Fruit fly (Drosophila melanogaster) whole organism, prepupa: ENCODE data around the gene CG5282.
A peak's percentile ranks its signal among the peaks of the same experiment; 100 is the strongest.

Experiments used
- Blimp-1 ChIP-seq: fragments of 200-800 bp; sonication (Bioruptor generic); optimal IDR thresholded peaks from 3 replicates; lab custom pipeline; 2017; ENCODE audit warnings: missing biosample characterization, missing genetic modification characterization, mild to moderate bottlenecking, moderate library complexity, missing genetic modification reagents
- CG10631 ChIP-seq: fragments of 200-800 bp; sonication (Bioruptor generic); optimal IDR thresholded peaks from 2 replicates; lab custom pipeline; 2016; ENCODE audit warnings: missing biosample characterization, missing genetic modification characterization
- CG11762 ChIP-seq: fragments of 200-800 bp; sonication (Bioruptor generic); optimal IDR thresholded peaks from 3 replicates; lab custom pipeline; 2016; ENCODE audit warnings: missing biosample characterization, missing genetic modification characterization; ENCODE audit not compliant: insufficient read depth
- CG3032 ChIP-seq: fragments of 200-800 bp; optimal IDR thresholded peaks from 2 replicates; lab custom pipeline; 2019; ENCODE audit warnings: missing biosample characterization, mild to moderate bottlenecking, missing genetic modification characterization, moderate library complexity
- CG31627 ChIP-seq: fragments of 200-800 bp; sonication (Bioruptor generic); optimal IDR thresholded peaks from 3 replicates; lab custom pipeline; 2016; ENCODE audit warnings: missing biosample characterization, missing genetic modification characterization
- CG34406 ChIP-seq: fragments of 200-800 bp; sonication (Bioruptor generic); optimal IDR thresholded peaks from 3 replicates; lab custom pipeline; 2016; ENCODE audit warnings: missing biosample characterization, missing genetic modification characterization
- CG3919 ChIP-seq: fragments of 200-800 bp; sonication (Bioruptor generic); optimal IDR thresholded peaks from 3 replicates; lab custom pipeline; 2016; ENCODE audit warnings: missing biosample characterization, missing genetic modification characterization
- CG4318 ChIP-seq: fragments of 200-800 bp; sonication (Bioruptor generic); optimal IDR thresholded peaks from 3 replicates; lab custom pipeline; 2017; ENCODE audit warnings: missing biosample characterization, mild to moderate bottlenecking, missing genetic modification characterization
- CG6163 ChIP-seq: fragments of 200-800 bp; sonication (Bioruptor generic); IDR thresholded peaks from 3 replicates; pipeline ENCODE4 v1.3.6; 2022; ENCODE audit warnings: missing biosample characterization, missing genetic modification characterization
- CG6276 ChIP-seq: fragments of 200-800 bp; sonication (Bioruptor generic); optimal IDR thresholded peaks from 2 replicates; lab custom pipeline; 2017; ENCODE audit warnings: missing biosample characterization, mild to moderate bottlenecking, missing genetic modification characterization
- CG6792 ChIP-seq: fragments of 200-800 bp; sonication (Bioruptor generic); optimal IDR thresholded peaks from 3 replicates; lab custom pipeline; 2016; ENCODE audit warnings: missing biosample characterization, missing genetic modification characterization
- CG8119 ChIP-seq: fragments of 200-800 bp; sonication (Bioruptor generic); IDR thresholded peaks from 3 replicates; pipeline ENCODE4 v1.3.6; 2022; ENCODE audit warnings: missing biosample characterization, missing genetic modification characterization
- Eip75B ChIP-seq: fragments of 200-800 bp; sonication (Bioruptor generic); optimal IDR thresholded peaks from 3 replicates; lab custom pipeline; 2016; ENCODE audit warnings: missing biosample characterization, missing genetic modification characterization
- Eip93F ChIP-seq: fragments of 200-800 bp; sonication (Bioruptor generic); optimal IDR thresholded peaks from 2 replicates; lab custom pipeline; 2016; ENCODE audit warnings: missing biosample characterization, mild to moderate bottlenecking, missing genetic modification characterization
- Ets96B ChIP-seq: fragments of 200-800 bp; optimal IDR thresholded peaks from 2 replicates; lab custom pipeline; 2019; ENCODE audit warnings: missing biosample characterization, mild to moderate bottlenecking, missing genetic modification characterization, moderate library complexity
- Hr4 ChIP-seq: fragments of 200-800 bp; sonication (Bioruptor generic); optimal IDR thresholded peaks from 3 replicates; lab custom pipeline; 2016; ENCODE audit warnings: missing biosample characterization, missing genetic modification characterization
- Lpt ChIP-seq: fragments of 200-800 bp; sonication (Bioruptor generic); optimal IDR thresholded peaks from 3 replicates; lab custom pipeline; 2016; ENCODE audit warnings: missing biosample characterization, missing genetic modification characterization
- OdsH ChIP-seq: fragments of 200-800 bp; sonication (Bioruptor generic); optimal IDR thresholded peaks from 3 replicates; lab custom pipeline; 2016; ENCODE audit warnings: missing biosample characterization, missing genetic modification characterization
- Smox ChIP-seq: fragments of 200-800 bp; sonication (Bioruptor generic); optimal IDR thresholded peaks from 3 replicates; lab custom pipeline; 2016; ENCODE audit warnings: missing biosample characterization, missing genetic modification characterization
- Sox14 ChIP-seq: fragments of 200-800 bp; sonication (Bioruptor generic); optimal IDR thresholded peaks from 3 replicates; lab custom pipeline; 2016; ENCODE audit warnings: missing biosample characterization, missing genetic modification characterization
- Sox15 ChIP-seq: fragments of 200-800 bp; sonication (Bioruptor generic); optimal IDR thresholded peaks from 3 replicates; lab custom pipeline; 2016; ENCODE audit warnings: missing biosample characterization, missing genetic modification characterization
- esn ChIP-seq: fragments of 200-800 bp; sonication (Bioruptor generic); optimal IDR thresholded peaks from 2 replicates; lab custom pipeline; 2016; ENCODE audit warnings: missing biosample characterization, mild to moderate bottlenecking, missing genetic modification characterization, moderate library complexity
- fkh ChIP-seq: fragments of 200-800 bp; sonication (Bioruptor generic); optimal IDR thresholded peaks from 3 replicates; lab custom pipeline; 2017; ENCODE audit warnings: missing biosample characterization, mild to moderate bottlenecking, missing genetic modification characterization, moderate library complexity
- lz ChIP-seq: fragments of 200-800 bp; sonication (Bioruptor generic); optimal IDR thresholded peaks from 3 replicates; lab custom pipeline; 2016; ENCODE audit warnings: missing biosample characterization, missing genetic modification characterization
- net ChIP-seq: fragments of 200-800 bp; sonication (Bioruptor generic); optimal IDR thresholded peaks from 3 replicates; lab custom pipeline; 2016; ENCODE audit warnings: missing biosample characterization, missing genetic modification characterization
- pdm3 ChIP-seq: fragments of 200-800 bp; sonication (Bioruptor generic); optimal IDR thresholded peaks from 3 replicates; lab custom pipeline; 2016; ENCODE audit warnings: missing biosample characterization, missing genetic modification characterization
- salr ChIP-seq, 2 experiments: fragments of 200-800 bp; sonication (Bioruptor generic); optimal IDR thresholded peaks; 3 replicates each; lab custom pipeline; 2016 to 2018; ENCODE audit warnings: missing biosample characterization in 2 of 2, missing genetic modification characterization in 2 of 2, mild to moderate bottlenecking in 1 of 2
- spab ChIP-seq: fragments of 200-800 bp; sonication (Bioruptor generic); optimal IDR thresholded peaks from 2 replicates; lab custom pipeline; 2017; ENCODE audit warnings: missing biosample characterization, mild to moderate bottlenecking, missing genetic modification characterization, missing genetic modification reagents
- svp ChIP-seq: fragments of 200-800 bp; sonication (Bioruptor generic); peaks from one replicate; lab custom pipeline; 2016; ENCODE audit warnings: missing biosample characterization, missing genetic modification characterization
- topi ChIP-seq: fragments of 200-800 bp; sonication (Bioruptor generic); optimal IDR thresholded peaks from 3 replicates; lab custom pipeline; 2016; ENCODE audit warnings: missing biosample characterization, missing genetic modification characterization
- vri ChIP-seq: fragments of 200-800 bp; sonication (Bioruptor generic); optimal IDR thresholded peaks from 3 replicates; lab custom pipeline; 2016; ENCODE audit warnings: missing biosample characterization, mild to moderate bottlenecking, missing genetic modification characterization

Gene CG5282

dm6 chr3L:20441632-20442469, 16.0 kb upstream of the CG5282 start, which contains the start of gene CG5910 (continued):
- TF ChIP-seq pdm3 (GFP tag; lab: Kevin White, UChicago) (no peak), svp (GFP tag; lab: Kevin White, UChicago) (no peak), CG11762 (GFP tag; lab: Kevin White, UChicago) (peak; percentile 41), CG6792 (GFP tag; lab: Kevin White, UChicago) (no peak), Sox15 (peak; percentile 40), vri (GFP tag; lab: Kevin White, UChicago) (no peak), CG6276 (GFP tag; lab: Kevin White, UChicago) (no peak), CG34406 (GFP tag; lab: Kevin White, UChicago) (peak; percentile 75), Sox14 (no peak)
- TF ChIP-seq, all 60 proteins: peak for 20

- TF ChIP-seq CG3919 (GFP tag; lab: Kevin White, UChicago) (no peak), Sox15 (no peak), lz (GFP tag; lab: Kevin White, UChicago) (no peak), fkh (GFP tag; lab: Kevin White, UChicago) (no peak), CG8119 (GFP tag; lab: Robert Waterston, UW) (no peak), OdsH (GFP tag; lab: Kevin White, UChicago) (no peak), CG6792 (GFP tag; lab: Kevin White, UChicago) (no peak), Eip75B (GFP tag; lab: Kevin White, UChicago) (no peak), Lpt (no peak), Hr4 (no peak), esn (GFP tag; lab: Kevin White, UChicago) (no peak), Sox14 (no peak), Eip93F (GFP tag; lab: Kevin White, UChicago) (no peak), CG10631 (GFP tag; lab: Kevin White, UChicago) (no peak), salr (GFP tag; optimal IDR thresholded peaks at IDR 0.05; lab: Kevin White, UChicago) (no peak), CG34406 (GFP tag; lab: Kevin White, UChicago) (no peak), Ets96B (tag; lab: Kevin White, UChicago) (no peak), CG31627 (GFP tag; lab: Kevin White, UChicago) (no peak), Smox (GFP tag; lab: Kevin White, UChicago) (no peak)
- TF ChIP-seq, all 60 proteins: peak for 0
These were observed 15.1 kb upstream of the CG5282 start for dm6 chr3L:20440902-20441429.

- TF ChIP-seq Lpt (no peak), CG3032 (tag; lab: Kevin White, UChicago) (no peak)
- TF ChIP-seq, all 60 proteins: peak for 0
These were observed 13.9 kb upstream of the CG5282 start, which contains the start of gene Hpd for dm6 chr3L:20439772-20440171. TSS of gene Hpd (minus strand) at chr3L:20439872.

- no peak for TF ChIP-seq net (GFP tag; lab: Kevin White, UChicago)
- peak; percentile 25 for TF ChIP-seq Eip93F (GFP tag; lab: Kevin White, UChicago)
- TF ChIP-seq esn (GFP tag; lab: Kevin White, UChicago), result peak; percentile 16
These were observed 10.2 kb upstream of the CG5282 start, which contains the start of the genes mRpL15 and CtIP for dm6 chr3L:20436069-20436468. TSS of gene mRpL15 (minus strand) at chr3L:20436209. TSS of gene CtIP (plus strand) at chr3L:20436250.

- TF ChIP-seq topi (GFP tag; lab: Kevin White, UChicago), result no peak
- no peak for TF ChIP-seq vri (GFP tag; lab: Kevin White, UChicago)
- no peak for TF ChIP-seq CG4318
- peak; percentile 15 for TF ChIP-seq lz (GFP tag; lab: Kevin White, UChicago)
- TF ChIP-seq spab, result no peak
- peak; percentile 38 for TF ChIP-seq esn (GFP tag; lab: Kevin White, UChicago)
- no peak for TF ChIP-seq salr (GFP tag; optimal IDR thresholded peaks at IDR 0.05; lab: Kevin White, UChicago)
- TF ChIP-seq CG6163, result no peak
- no peak for TF ChIP-seq CG8119 (GFP tag; lab: Robert Waterston, UW)
- TF ChIP-seq Blimp-1 (GFP tag; lab: Kevin White, UChicago), result no peak
- peak; percentile 82 for TF ChIP-seq Sox14
These were observed 6.4 kb upstream of the CG5282 start, which contains the start of the genes Las and Psn for dm6 chr3L:20432297-20432696. TSS of gene Las (minus strand) at chr3L:20432361. TSS of gene Psn (plus strand) at chr3L:20432468.
